Fruit fly (Drosophila melanogaster) S2 (cell line): ENCODE results near the gene CG32447.

Experiments
- CG8478 ChIP-seq: fragments of >200 bp; optimal IDR thresholded peaks from 2 replicates; lab custom pipeline; 2018
- CTCF ChIP-seq, 2 experiments: fragments of >200 bp; optimal IDR thresholded peaks; 2 replicates each; lab custom pipeline; 2018

dm6 chr3L:21744169-21744568 lies 38.0 kb upstream of the CG32447 start, which contains the start of gene CG14565:
- TF ChIP-seq CG8478 (lab: Kevin White, UChicago), result no peak
- TF ChIP-seq CTCF (optimal IDR thresholded peaks at IDR 0.05; lab: Kevin White, UChicago), result no peak
